Worm (Caenorhabditis elegans): ENCODE measurements around the gene F17A2.13.

F17A2.13 gene

ce11 chrX:12321357-12321756 is at the start of gene F17A2.13:
TSS of gene F17A2.13 (plus strand) at chrX:12321657.
- TF ChIP-seq hlh-13 (GFP tag; optimal IDR thresholded peaks at IDR 0.05) (no peak), ceh-30 (tag; optimal IDR thresholded peaks at IDR 0.05) (no peak), ttx-3 (tag; optimal IDR thresholded peaks at IDR 0.05) (no peak), ceh-14 (tag; optimal IDR thresholded peaks at IDR 0.05) (no peak), eyg-1 (tag; optimal IDR thresholded peaks at IDR 0.05) (no peak), lin-11 (tag; optimal IDR thresholded peaks at IDR 0.05) (no peak), C08G9.2 (tag; optimal IDR thresholded peaks at IDR 0.05) (no peak), pros-1 (tag; optimal IDR thresholded peaks at IDR 0.05) (no peak), ets-4 (tag; optimal IDR thresholded peaks at IDR 0.05) (no peak), unc-42 (tag; optimal IDR thresholded peaks at IDR 0.05) (no peak), fkh-10 (GFP tag; optimal IDR thresholded peaks at IDR 0.05) (no peak), Y22D7AL.16 (tag; optimal IDR thresholded peaks at IDR 0.05) (no peak), T23F11.4 (GFP tag; optimal IDR thresholded peaks at IDR 0.05) (no peak), unc-55 (GFP tag; optimal IDR thresholded peaks at IDR 0.05) (no peak), pha-2 (tag; optimal IDR thresholded peaks at IDR 0.05) (no peak), sox-2 (GFP tag; IDR thresholded peaks at IDR 0.05) (no peak), pag-3 (tag; optimal IDR thresholded peaks at IDR 0.05; ENCODE audit: borderline replicate concordance) (no peak)

- TF ChIP-seq C08G9.2 (tag; optimal IDR thresholded peaks at IDR 0.05) (no peak), hlh-30 (tag; optimal IDR thresholded peaks at IDR 0.05; ENCODE audit: insufficient read depth) (no peak), Y22D7AL.16 (tag; optimal IDR thresholded peaks at IDR 0.05) (no peak), sox-4 (tag; optimal IDR thresholded peaks at IDR 0.05) (no peak), rnt-1 (tag; optimal IDR thresholded peaks at IDR 0.05) (no peak), npax-4 (tag; optimal IDR thresholded peaks at IDR 0.05) (no peak), ceh-6 (GFP tag; optimal IDR thresholded peaks at IDR 0.05) (no peak), ceh-2 (tag; optimal IDR thresholded peaks at IDR 0.05) (no peak), F13H6.1 (tag; optimal IDR thresholded peaks at IDR 0.05) (no peak), T23F11.4 (GFP tag; optimal IDR thresholded peaks at IDR 0.05) (no peak), K02D7.2 (tag; optimal IDR thresholded peaks at IDR 0.05) (no peak), ceh-9 (tag; optimal IDR thresholded peaks at IDR 0.05) (no peak), ceh-34 (tag; optimal IDR thresholded peaks at IDR 0.05) (no peak), sox-2 (GFP tag; IDR thresholded peaks at IDR 0.05) (no peak), che-1 (tag; optimal IDR thresholded peaks at IDR 0.05) (no peak), C38D4.7 (GFP tag; optimal IDR thresholded peaks at IDR 0.05) (no peak), fax-1 (tag; optimal IDR thresholded peaks at IDR 0.05) (no peak), elt-4 (tag; optimal IDR thresholded peaks at IDR 0.05) (no peak), nfya-1 (tag; optimal IDR thresholded peaks at IDR 0.05) (no peak), ztf-16 (tag; optimal IDR thresholded peaks at IDR 0.05) (no peak)
Observed at ce11 chrX:12273870-12274269, 47.6 kb upstream of the F17A2.13 start, which contains the start of gene H19J13.2. TSS of gene H19J13.2 (minus strand) at chrX:12273970.

ce11 chrX:12275577-12275976 is 45.9 kb upstream of the F17A2.13 start, which contains the start of gene C04B4.6:
TSS of gene C04B4.6 (minus strand) at chrX:12275677.
- TF ChIP-seq ceh-45 (GFP tag; IDR thresholded peaks at IDR 0.05) (no peak), ahr-1 (tag; optimal IDR thresholded peaks at IDR 0.05) (no peak), ceh-14 (tag; optimal IDR thresholded peaks at IDR 0.05) (no peak), C38D4.7 (GFP tag; optimal IDR thresholded peaks at IDR 0.05) (no peak), eyg-1 (tag; optimal IDR thresholded peaks at IDR 0.05) (no peak), pqm-1 (tag; optimal IDR thresholded peaks at IDR 0.05) (no peak), ceh-22 (tag; optimal IDR thresholded peaks at IDR 0.05) (no peak), che-1 (tag; optimal IDR thresholded peaks at IDR 0.05) (no peak), ztf-16 (tag; optimal IDR thresholded peaks at IDR 0.05) (no peak), unc-3 (GFP tag; conservative IDR thresholded peaks at IDR 0.05) (no peak), unc-3 (tag; optimal IDR thresholded peaks at IDR 0.05) (no peak), lim-6 (tag; optimal IDR thresholded peaks at IDR 0.05) (no peak), sdc-2 (tag; optimal IDR thresholded peaks at IDR 0.05) (no peak), ceh-30 (tag; optimal IDR thresholded peaks at IDR 0.05) (no peak), T23F11.4 (GFP tag; optimal IDR thresholded peaks at IDR 0.05) (no peak), odd-2 (tag; optimal IDR thresholded peaks at IDR 0.05) (no peak), elt-4 (tag; optimal IDR thresholded peaks at IDR 0.05) (no peak)
